Worm (Caenorhabditis elegans): ENCODE results near the gene ctns-1.

Gene ctns-1

ce11 chrII:8178614-8179013 lies 41.9 kb upstream of the ctns-1 start:
- no peak for TF ChIP-seq unc-62 (GFP tag; optimal IDR thresholded peaks at IDR 0.05)
- no peak for TF ChIP-seq nhr-76 (tag; optimal IDR thresholded peaks at IDR 0.05)
- TF ChIP-seq ztf-11 (tag; optimal IDR thresholded peaks at IDR 0.05), result no peak
- no peak for TF ChIP-seq elt-3 (tag; optimal IDR thresholded peaks at IDR 0.05)
- TF ChIP-seq nhr-2 (tag; optimal IDR thresholded peaks at IDR 0.05), result no peak
- no peak for TF ChIP-seq snpc-4 (tag; optimal IDR thresholded peaks at IDR 0.05)
- no peak for TF ChIP-seq cnd-1 (tag; optimal IDR thresholded peaks at IDR 0.05)
- no peak for TF ChIP-seq lsy-2 (tag; optimal IDR thresholded peaks at IDR 0.05)
- TF ChIP-seq zip-8 (tag; optimal IDR thresholded peaks at IDR 0.05), result no peak
- no peak for TF ChIP-seq sptf-1 (tag; optimal IDR thresholded peaks at IDR 0.05)
- no peak for TF ChIP-seq mab-5 (tag; optimal IDR thresholded peaks at IDR 0.05)
- TF ChIP-seq drap-1 (GFP tag; optimal IDR thresholded peaks at IDR 0.05), result no peak
- TF ChIP-seq elt-1 (tag; optimal IDR thresholded peaks at IDR 0.05; ENCODE audit: borderline replicate concordance, insufficient read depth), result no peak
- TF ChIP-seq blmp-1 (tag; optimal IDR thresholded peaks at IDR 0.05), result no peak
- TF ChIP-seq hlh-1 (tag; optimal IDR thresholded peaks at IDR 0.05), result no peak
- TF ChIP-seq nhr-237 (tag; optimal IDR thresholded peaks at IDR 0.05), result no peak
- TF ChIP-seq unc-120 (tag; optimal IDR thresholded peaks at IDR 0.05; ENCODE audit: poor library complexity, severe bottlenecking), result no peak
- no peak for TF ChIP-seq ceh-39 (tag; optimal IDR thresholded peaks at IDR 0.05)
- TF ChIP-seq nhr-12 (tag; optimal IDR thresholded peaks at IDR 0.05), result no peak
- no peak for TF ChIP-seq flh-1 (GFP tag; optimal IDR thresholded peaks at IDR 0.05)

ce11 chrII:8177095-8177494 lies 40.4 kb upstream of the ctns-1 start, which contains the start of gene acr-14:
Gene acr-14 (minus strand): TSS chrII:8177195.
- TF ChIP-seq zip-8 (tag; optimal IDR thresholded peaks at IDR 0.05) (no peak), bed-3 (GFP tag; optimal IDR thresholded peaks at IDR 0.05) (no peak), ham-2 (GFP tag; optimal IDR thresholded peaks at IDR 0.05) (no peak), tbx-8 (GFP tag; optimal IDR thresholded peaks at IDR 0.05) (no peak), ztf-11 (tag; optimal IDR thresholded peaks at IDR 0.05) (no peak), elt-1 (tag; optimal IDR thresholded peaks at IDR 0.05; ENCODE audit: borderline replicate concordance, insufficient read depth) (no peak), pha-4 (tag; optimal IDR thresholded peaks at IDR 0.05) (no peak), lsy-2 (tag; optimal IDR thresholded peaks at IDR 0.05) (no peak), ceh-83 (GFP tag; optimal IDR thresholded peaks at IDR 0.05) (no peak)

- TF ChIP-seq ces-1 (GFP tag; optimal IDR thresholded peaks at IDR 0.05), result no peak
These were observed 37.4 kb upstream of the ctns-1 start for ce11 chrII:8174148-8174547.

ce11 chrII:8173449-8173848 lies 36.7 kb upstream of the ctns-1 start, which contains the start of the genes decr-1.3 and T05C12.1:
Gene decr-1.3 (minus strand): TSS chrII:8173549.
Gene T05C12.1 (plus strand): TSS chrII:8173680.
- TF ChIP-seq ceh-43 (GFP tag; optimal IDR thresholded peaks at IDR 0.05) (no peak), unc-39 (tag; optimal IDR thresholded peaks at IDR 0.05) (no peak), hlh-1 (tag; optimal IDR thresholded peaks at IDR 0.05) (no peak), snpc-4 (tag; optimal IDR thresholded peaks at IDR 0.05) (no peak)

ce11 chrII:8170374-8170773 lies 33.7 kb upstream of the ctns-1 start, which contains the start of gene T05C12.11:
Gene T05C12.11 (minus strand): TSS chrII:8170474.
- no peak for TF ChIP-seq lin-13 (tag; optimal IDR thresholded peaks at IDR 0.05)
- no peak for TF ChIP-seq ceh-39 (tag; optimal IDR thresholded peaks at IDR 0.05)
- TF ChIP-seq unc-62 (GFP tag; optimal IDR thresholded peaks at IDR 0.05), result no peak
- TF ChIP-seq pha-4 (tag; optimal IDR thresholded peaks at IDR 0.05), result no peak
- no peak for TF ChIP-seq nhr-28 (tag; optimal IDR thresholded peaks at IDR 0.05)
- no peak for TF ChIP-seq ces-1 (GFP tag; optimal IDR thresholded peaks at IDR 0.05)
- TF ChIP-seq nhr-237 (tag; optimal IDR thresholded peaks at IDR 0.05), result no peak

- TF ChIP-seq lin-32 (GFP tag; optimal IDR thresholded peaks at IDR 0.05), result no peak
- TF ChIP-seq ces-1 (GFP tag; optimal IDR thresholded peaks at IDR 0.05), result no peak
- no peak for TF ChIP-seq nhr-237 (tag; optimal IDR thresholded peaks at IDR 0.05)
These were observed 32.6 kb upstream of the ctns-1 start, which contains the start of gene T05C12.15 for ce11 chrII:8169283-8169682. Gene T05C12.15 (plus strand): TSS chrII:8169583.
